Worm (Caenorhabditis elegans): ENCODE data around the gene gspd-1.

gspd-1 gene

DNA sequence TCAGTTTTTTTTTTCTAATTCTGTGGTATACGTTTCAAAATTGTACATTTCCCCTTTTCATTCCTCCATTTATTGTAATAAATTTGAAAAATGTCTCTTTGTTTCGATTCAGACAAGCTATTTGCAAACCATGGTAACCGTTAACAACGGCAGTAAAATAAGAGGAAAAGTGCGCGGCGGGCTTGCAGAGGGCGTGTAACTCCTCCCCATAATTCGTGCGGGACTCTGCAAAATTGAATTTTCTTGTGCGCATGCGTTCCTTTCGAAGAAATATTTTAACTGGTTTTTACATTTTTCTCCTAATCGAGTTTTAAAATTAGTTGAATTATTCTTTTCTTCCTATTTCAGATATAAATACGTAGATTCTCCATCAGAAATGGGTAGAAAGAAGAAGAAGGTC lies 6.6 kb upstream of the gspd-1 start, which contains the start of gene znf-207 (continued):
- TF ChIP-seq tra-1 (GFP tag; IDR thresholded peaks at IDR 0.05) (no peak), rbr-2 (tag; optimal IDR thresholded peaks at IDR 0.05) (peak; percentile 13), lsy-2 (tag; optimal IDR thresholded peaks at IDR 0.05) (peak in 1 of 2 experiments; percentile 67), pqm-1 (tag; optimal IDR thresholded peaks at IDR 0.05) (no peak), fos-1 (tag; optimal IDR thresholded peaks at IDR 0.05) (no peak)

DNA sequence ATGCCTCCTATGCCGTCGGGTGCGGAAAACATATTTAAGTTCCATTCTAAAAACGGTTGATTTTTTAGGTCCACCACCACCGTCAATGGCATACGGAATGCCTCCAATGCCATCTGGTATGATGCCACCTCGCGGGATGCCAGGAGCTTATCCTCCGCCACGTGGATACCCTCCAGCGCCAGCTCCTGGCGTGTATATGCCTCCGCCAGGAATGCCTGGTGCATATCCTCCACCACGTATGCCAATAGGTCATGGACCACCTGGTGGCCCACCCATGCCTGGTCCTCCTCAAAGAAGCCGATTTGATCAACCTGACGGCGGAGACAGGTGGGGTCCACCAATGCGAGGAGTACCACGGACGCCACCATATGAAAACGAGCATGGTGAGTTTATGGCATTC lies 5.7 kb upstream of the gspd-1 start:
- TF ChIP-seq R02D3.7 (tag; optimal IDR thresholded peaks at IDR 0.05) (no peak), set-16 (GFP tag; IDR thresholded peaks at IDR 0.05) (peak; percentile 72), egl-43 (GFP tag; IDR thresholded peaks at IDR 0.05) (peak; percentile 29; the same call in 1 of the 2 replicates), cey-2 (tag; optimal IDR thresholded peaks at IDR 0.05; ENCODE audit: borderline replicate concordance, insufficient read depth) (no peak), F26F4.8 (GFP tag; conservative IDR thresholded peaks at IDR 0.05) (0 out of 2 replicates have a peak, but pooled peaks have one; percentile 45), ZK546.5 (tag; optimal IDR thresholded peaks at IDR 0.05) (no peak), madf-9 (GFP tag; conservative IDR thresholded peaks at IDR 0.05) (no peak)

DNA sequence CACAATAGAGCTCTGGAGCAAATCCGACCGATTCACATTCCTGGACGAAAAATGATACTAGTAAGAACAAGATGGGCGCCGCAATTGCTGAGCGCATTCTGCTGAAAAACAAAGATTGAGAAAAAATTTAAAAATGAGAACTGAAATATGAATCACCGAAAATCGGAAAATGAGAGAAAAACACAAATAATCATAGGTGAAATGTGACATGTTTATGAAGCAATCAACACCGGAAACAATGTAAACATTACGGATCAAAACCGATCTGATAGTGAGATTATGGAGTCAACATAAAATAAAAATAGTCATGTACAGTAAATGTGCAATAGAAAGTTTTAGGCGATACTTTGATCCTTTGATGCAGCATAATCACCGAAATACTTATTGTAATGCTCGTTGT lies 3.3 kb upstream of the gspd-1 start, which contains the start of gene dnj-2:
Gene dnj-2 (minus strand): TSS at position 101 of the 400 bp plus-strand sequence.
- TF ChIP-seq ceh-62 (tag; optimal IDR thresholded peaks at IDR 0.05): no peak
- no peak for TF ChIP-seq hlh-30 (tag; optimal IDR thresholded peaks at IDR 0.05; ENCODE audit: insufficient read depth)
- TF ChIP-seq zip-11 (GFP tag; IDR thresholded peaks at IDR 0.05): no peak
- no peak for TF ChIP-seq nhr-48 (tag; optimal IDR thresholded peaks at IDR 0.05)
- TF ChIP-seq lin-13 (GFP tag; optimal IDR thresholded peaks at IDR 0.05): no peak
- no peak for TF ChIP-seq lsy-2 (tag; optimal IDR thresholded peaks at IDR 0.05)
- TF ChIP-seq madf-5 (GFP tag; IDR thresholded peaks at IDR 0.05): no peak
- no peak for TF ChIP-seq pqm-1 (tag; optimal IDR thresholded peaks at IDR 0.05)
- no peak for TF ChIP-seq attf-4 (tag; optimal IDR thresholded peaks at IDR 0.05)
- no peak for TF ChIP-seq nhr-28 (tag; optimal IDR thresholded peaks at IDR 0.05)
- TF ChIP-seq T20F7.1 (GFP tag; optimal IDR thresholded peaks at IDR 0.05): no peak
- no peak for TF ChIP-seq madf-9 (GFP tag; conservative IDR thresholded peaks at IDR 0.05)
- TF ChIP-seq ztf-7 (tag; optimal IDR thresholded peaks at IDR 0.05): no peak

DNA sequence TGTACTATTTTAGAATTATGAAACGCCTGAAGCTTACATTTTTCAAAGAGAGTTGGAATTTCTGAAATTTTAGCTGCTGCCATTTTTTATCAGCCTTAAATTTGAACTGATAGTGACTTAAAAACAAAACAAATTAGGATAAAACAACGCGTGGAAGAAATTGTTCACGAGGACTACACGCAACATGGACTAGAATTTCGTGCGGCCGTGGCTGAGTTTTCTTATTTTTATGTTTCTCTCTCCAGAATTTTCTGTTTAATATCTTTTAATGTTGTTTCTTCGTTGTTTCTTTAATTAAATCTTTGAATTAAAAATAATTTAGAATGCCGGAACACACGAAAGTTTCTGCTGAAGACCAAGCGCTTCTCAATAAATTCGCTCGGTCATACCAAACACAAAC lies 2.3 kb upstream of the gspd-1 start, which contains the start of the genes B0035.3, B0035.22 and pfd-4:
Gene B0035.3 (minus strand): TSS at position 114 of the 400 bp plus-strand sequence.
Gene B0035.22 (plus strand): TSS at position 269 of the 400 bp plus-strand sequence.
Gene pfd-4 (plus strand): TSS at position 323 of the 400 bp plus-strand sequence.
- TF ChIP-seq tag-97 (GFP tag; IDR thresholded peaks at IDR 0.05) (no peak), dmd-6 (GFP tag; IDR thresholded peaks at IDR 0.05) (peak; percentile 23; the same call in 1 of the 2 replicates), hif-1 (tag; optimal IDR thresholded peaks at IDR 0.05) (peak in 1 of 2 experiments; percentile 72), lim-7 (GFP tag; IDR thresholded peaks at IDR 0.05) (no peak), php-3 (GFP tag; IDR thresholded peaks at IDR 0.05) (no peak), ceh-44 (GFP tag; IDR thresholded peaks at IDR 0.05) (no peak), nhr-28 (tag; optimal IDR thresholded peaks at IDR 0.05) (no peak), F26F4.8 (GFP tag; conservative IDR thresholded peaks at IDR 0.05) (no peak), snpc-4 (tag; optimal IDR thresholded peaks at IDR 0.05) (no peak), aly-2 (tag; optimal IDR thresholded peaks at IDR 0.05) (no peak), madf-5 (GFP tag; IDR thresholded peaks at IDR 0.05) (no peak), ztf-7 (tag; optimal IDR thresholded peaks at IDR 0.05) (no peak), nhr-41 (GFP tag; IDR thresholded peaks at IDR 0.05) (no peak), nhr-76 (tag; optimal IDR thresholded peaks at IDR 0.05) (no peak), daf-19 (GFP tag; conservative IDR thresholded peaks at IDR 0.05) (no peak), mep-1 (tag; optimal IDR thresholded peaks at IDR 0.05) (peak; percentile 46), ztf-11 (tag; optimal IDR thresholded peaks at IDR 0.05) (no peak), F37D6.2 (tag; optimal IDR thresholded peaks at IDR 0.05) (no peak), hlh-11 (tag; optimal IDR thresholded peaks at IDR 0.05) (no peak), gei-8 (GFP tag; optimal IDR thresholded peaks at IDR 0.05) (no peak), lsy-2 (tag; optimal IDR thresholded peaks at IDR 0.05) (peak in 1 of 2 experiments; percentile 80), hmg-1.1 (GFP tag; IDR thresholded peaks at IDR 0.05) (no peak), mdt-29 (GFP tag; IDR thresholded peaks at IDR 0.05) (no peak), ceh-20 (GFP tag; IDR thresholded peaks at IDR 0.05) (no peak), zfp-3 (GFP tag; conservative IDR thresholded peaks at IDR 0.05) (no peak), R02D3.7 (tag; optimal IDR thresholded peaks at IDR 0.05) (no peak), unc-130 (GFP tag; optimal IDR thresholded peaks at IDR 0.05) (peak; percentile 74), dve-1 (tag; optimal IDR thresholded peaks at IDR 0.05; ENCODE audit: insufficient read depth) (peak; percentile 63), jun-1 (tag; optimal IDR thresholded peaks at IDR 0.05) (no peak), T20F7.1 (GFP tag; optimal IDR thresholded peaks at IDR 0.05) (no peak)
